Worm (Caenorhabditis elegans) whole organism, mixed stage, embryonic: Measurements from ENCODE around the gene exo-1.

Source experiments
- ceh-43 ChIP-seq: fragments of 200-800 bp; sonication (Bioruptor generic); optimal IDR thresholded peaks from 2 replicates; lab custom pipeline; 2018; ENCODE audit warnings: mild to moderate bottlenecking, missing genetic modification characterization, moderate library complexity, missing compliant biosample characterization
- ceh-83 ChIP-seq: fragments of 200-800 bp; sonication (Bioruptor generic); optimal IDR thresholded peaks from 2 replicates; lab custom pipeline; 2018; ENCODE audit warnings: mild to moderate bottlenecking, missing genetic modification characterization, missing compliant biosample characterization
- elt-3 ChIP-seq: fragments of 150-350 bp; optimal IDR thresholded peaks from 2 replicates; lab custom pipeline; 2014; ENCODE audit warnings: missing biosample characterization, missing genetic modification characterization
- hlh-1 ChIP-seq: fragments of 150-350 bp; optimal IDR thresholded peaks from 2 replicates; lab custom pipeline; 2014; ENCODE audit warnings: missing biosample characterization, missing genetic modification reagents, missing genetic modification characterization
- lin-13 ChIP-seq: fragments of 150-350 bp; optimal IDR thresholded peaks from 2 replicates; lab custom pipeline; 2014; ENCODE audit warnings: missing biosample characterization, missing genetic modification characterization
- lsy-2 ChIP-seq: fragments of 150-350 bp; optimal IDR thresholded peaks from 2 replicates; lab custom pipeline; 2014; ENCODE audit warnings: missing biosample characterization, missing genetic modification characterization
- mep-1 ChIP-seq: fragments of 150-350 bp; optimal IDR thresholded peaks from 2 replicates; lab custom pipeline; 2017; ENCODE audit warnings: missing biosample characterization, missing genetic modification reagents, missing genetic modification characterization, inconsistent platforms
- nhr-12 ChIP-seq: fragments of 150-350 bp; optimal IDR thresholded peaks from 2 replicates; lab custom pipeline; 2014; ENCODE audit warnings: missing biosample characterization, missing genetic modification characterization
- nhr-28 ChIP-seq: fragments of 150-350 bp; optimal IDR thresholded peaks from 2 replicates; lab custom pipeline; 2014; ENCODE audit warnings: missing biosample characterization, missing genetic modification characterization
- sem-2 ChIP-seq: fragments of 200-800 bp; sonication (Bioruptor generic); optimal IDR thresholded peaks from 2 replicates; lab custom pipeline; 2018; ENCODE audit warnings: mild to moderate bottlenecking, missing genetic modification characterization, missing compliant biosample characterization
- snpc-4 ChIP-seq: fragments of 150-350 bp; optimal IDR thresholded peaks from 2 replicates; lab custom pipeline; 2014; ENCODE audit warnings: missing biosample characterization, missing genetic modification characterization
- unc-62 ChIP-seq: fragments of 150-350 bp; optimal IDR thresholded peaks from 2 replicates; lab custom pipeline; 2014; ENCODE audit warnings: missing biosample characterization, missing genetic modification reagents, missing genetic modification characterization
- ztf-11 ChIP-seq: fragments of 150-350 bp; optimal IDR thresholded peaks from 2 replicates; lab custom pipeline; 2014; ENCODE audit warnings: missing biosample characterization, missing genetic modification characterization

- TF ChIP-seq ztf-11 (tag; lab: Kevin White, UChicago) (no peak), snpc-4 (no peak), ceh-43 (GFP tag; lab: Kevin White, UChicago) (no peak), nhr-12 (no peak), sem-2 (GFP tag; lab: Kevin White, UChicago) (no peak), ceh-83 (GFP tag; lab: Kevin White, UChicago) (no peak), lin-13 (tag; lab: Kevin White, UChicago) (no peak), elt-3 (tag; lab: Kevin White, UChicago) (no peak), lsy-2 (tag; lab: Kevin White, UChicago) (no peak), nhr-28 (no peak), hlh-1 (no peak), unc-62 (GFP tag; lab: Kevin White, UChicago) (no peak), mep-1 (no peak)
Measured at ce11 chrIII:13389078-13389477, 34.2 kb upstream of the exo-1 start, which contains the start of gene T03F6.3.
